Worm (Caenorhabditis elegans): ENCODE measurements around the gene oig-3.
"Not testable (repeated sequence)": the region's sequence is repeated elsewhere in the genome, so short reads cannot be mapped to it uniquely, and the experiment has no call there.

The oig-3 gene

ce11 chrV:14741233-14741632 is 11.8 kb downstream of the oig-3 start, which contains the start of gene Y50E8A.6:
Y50E8A.6 (minus strand) TSS chrV:14741333.
- TF ChIP-seq ceh-36 (tag; optimal IDR thresholded peaks at IDR 0.05) (no peak), tbx-11 (GFP tag; IDR thresholded peaks at IDR 0.05) (no peak), tra-4 (tag; optimal IDR thresholded peaks at IDR 0.05) (no peak), hnd-1 (tag; optimal IDR thresholded peaks at IDR 0.05) (no peak), B0310.2 (tag; optimal IDR thresholded peaks at IDR 0.05) (no peak), aly-1 (tag; optimal IDR thresholded peaks at IDR 0.05) (no peak), flt-1 (GFP tag; IDR thresholded peaks at IDR 0.05) (no peak), scrt-1 (GFP tag; IDR thresholded peaks at IDR 0.05) (no peak), F13C5.2 (tag; optimal IDR thresholded peaks at IDR 0.05) (no peak), ets-7 (tag; optimal IDR thresholded peaks at IDR 0.05) (no peak), ama-1 (optimal IDR thresholded peaks at IDR 0.05) (no peak), pes-1 (GFP tag; IDR thresholded peaks at IDR 0.05) (no peak), hmg-4 (GFP tag; optimal IDR thresholded peaks at IDR 0.05) (no peak), tbx-37 (GFP tag; conservative IDR thresholded peaks at IDR 0.05) (no peak), hmbx-1 (tag; optimal IDR thresholded peaks at IDR 0.05) (no peak)

- TF ChIP-seq F13C5.2 (tag; optimal IDR thresholded peaks at IDR 0.05) (no peak), tbx-37 (GFP tag; conservative IDR thresholded peaks at IDR 0.05) (no peak), tra-4 (tag; optimal IDR thresholded peaks at IDR 0.05) (no peak), pes-1 (GFP tag; IDR thresholded peaks at IDR 0.05) (no peak), B0310.2 (tag; optimal IDR thresholded peaks at IDR 0.05) (no peak), ceh-36 (tag; optimal IDR thresholded peaks at IDR 0.05) (no peak), ceh-13 (GFP tag; optimal IDR thresholded peaks at IDR 0.05) (no peak), hmbx-1 (tag; optimal IDR thresholded peaks at IDR 0.05) (no peak), hmg-4 (GFP tag; optimal IDR thresholded peaks at IDR 0.05) (no peak), aly-1 (tag; optimal IDR thresholded peaks at IDR 0.05) (no peak), sea-1 (GFP tag; conservative IDR thresholded peaks at IDR 0.05) (no peak), scrt-1 (GFP tag; IDR thresholded peaks at IDR 0.05) (no peak), flt-1 (GFP tag; IDR thresholded peaks at IDR 0.05) (no peak), ets-7 (tag; optimal IDR thresholded peaks at IDR 0.05) (no peak), ama-1 (optimal IDR thresholded peaks at IDR 0.05) (no peak), tbx-11 (GFP tag; IDR thresholded peaks at IDR 0.05) (no peak), hnd-1 (tag; optimal IDR thresholded peaks at IDR 0.05) (no peak)
Observed at ce11 chrV:14744824-14745223, 15.4 kb downstream of the oig-3 start.

- TF ChIP-seq pes-1 (GFP tag; IDR thresholded peaks at IDR 0.05) (no peak), hmg-4 (GFP tag; optimal IDR thresholded peaks at IDR 0.05) (no peak), hnd-1 (tag; optimal IDR thresholded peaks at IDR 0.05) (no peak), F13C5.2 (tag; optimal IDR thresholded peaks at IDR 0.05) (no peak), ceh-36 (tag; optimal IDR thresholded peaks at IDR 0.05) (no peak), tbx-37 (GFP tag; conservative IDR thresholded peaks at IDR 0.05) (no peak), ceh-13 (GFP tag; optimal IDR thresholded peaks at IDR 0.05) (no peak)
Observed at ce11 chrV:14746975-14747374, 17.5 kb downstream of the oig-3 start.

ce11 chrV:14748608-14749137 is 19.2 kb downstream of the oig-3 start, which contains the start of the genes lipl-8 and Y50E8A.22:
lipl-8 (minus strand) TSS chrV:14748708.
Y50E8A.22 (minus strand) TSS chrV:14749087.
- no peak for TF ChIP-seq sea-1 (GFP tag; conservative IDR thresholded peaks at IDR 0.05)
- TF ChIP-seq B0310.2 (tag; optimal IDR thresholded peaks at IDR 0.05), result no peak
- no peak for TF ChIP-seq aly-1 (tag; optimal IDR thresholded peaks at IDR 0.05)
- no peak for TF ChIP-seq hnd-1 (tag; optimal IDR thresholded peaks at IDR 0.05)
- no peak for TF ChIP-seq F13C5.2 (tag; optimal IDR thresholded peaks at IDR 0.05)
- no peak for TF ChIP-seq hmbx-1 (tag; optimal IDR thresholded peaks at IDR 0.05)
- no peak for TF ChIP-seq ceh-13 (GFP tag; optimal IDR thresholded peaks at IDR 0.05)
- TF ChIP-seq tbx-37 (GFP tag; conservative IDR thresholded peaks at IDR 0.05), result no peak
- TF ChIP-seq flt-1 (GFP tag; IDR thresholded peaks at IDR 0.05), result no peak
- TF ChIP-seq scrt-1 (GFP tag; IDR thresholded peaks at IDR 0.05), result no peak
- no peak for TF ChIP-seq hmg-4 (GFP tag; optimal IDR thresholded peaks at IDR 0.05)
- no peak for TF ChIP-seq ets-7 (tag; optimal IDR thresholded peaks at IDR 0.05)
- TF ChIP-seq ama-1 (optimal IDR thresholded peaks at IDR 0.05), result no peak
- no peak for TF ChIP-seq tra-4 (tag; optimal IDR thresholded peaks at IDR 0.05)
- no peak for TF ChIP-seq tbx-11 (GFP tag; IDR thresholded peaks at IDR 0.05)

ce11 chrV:14750357-14750756 is 20.9 kb downstream of the oig-3 start, which contains the start of gene nspa-10:
nspa-10 (minus strand) TSS chrV:14750457.
- TF ChIP-seq tra-4 (tag; optimal IDR thresholded peaks at IDR 0.05); ceh-13 (GFP tag; optimal IDR thresholded peaks at IDR 0.05); flt-1 (GFP tag; IDR thresholded peaks at IDR 0.05): not testable (repeated sequence)

- TF ChIP-seq ets-7 (tag; optimal IDR thresholded peaks at IDR 0.05) (no peak), ama-1 (optimal IDR thresholded peaks at IDR 0.05) (no peak), F13C5.2 (tag; optimal IDR thresholded peaks at IDR 0.05) (no peak), tbx-11 (GFP tag; IDR thresholded peaks at IDR 0.05) (no peak), sea-1 (GFP tag; conservative IDR thresholded peaks at IDR 0.05) (no peak), ceh-13 (GFP tag; optimal IDR thresholded peaks at IDR 0.05) (no peak), ceh-36 (tag; optimal IDR thresholded peaks at IDR 0.05) (no peak), pes-1 (GFP tag; IDR thresholded peaks at IDR 0.05) (no peak), scrt-1 (GFP tag; IDR thresholded peaks at IDR 0.05) (no peak)
Observed at ce11 chrV:14762563-14762962, 33.1 kb downstream of the oig-3 start.

- TF ChIP-seq flt-1 (GFP tag; IDR thresholded peaks at IDR 0.05), result no peak
- TF ChIP-seq ama-1 (optimal IDR thresholded peaks at IDR 0.05), result no peak
- no peak for TF ChIP-seq F13C5.2 (tag; optimal IDR thresholded peaks at IDR 0.05)
- no peak for TF ChIP-seq pes-1 (GFP tag; IDR thresholded peaks at IDR 0.05)
- TF ChIP-seq B0310.2 (tag; optimal IDR thresholded peaks at IDR 0.05), result no peak
- no peak for TF ChIP-seq hmg-4 (GFP tag; optimal IDR thresholded peaks at IDR 0.05)
- no peak for TF ChIP-seq hnd-1 (tag; optimal IDR thresholded peaks at IDR 0.05)
- TF ChIP-seq ets-7 (tag; optimal IDR thresholded peaks at IDR 0.05), result no peak
- TF ChIP-seq ceh-36 (tag; optimal IDR thresholded peaks at IDR 0.05), result no peak
- no peak for TF ChIP-seq ceh-13 (GFP tag; optimal IDR thresholded peaks at IDR 0.05)
- TF ChIP-seq tbx-11 (GFP tag; IDR thresholded peaks at IDR 0.05), result no peak
- TF ChIP-seq tbx-37 (GFP tag; conservative IDR thresholded peaks at IDR 0.05), result no peak
- TF ChIP-seq scrt-1 (GFP tag; IDR thresholded peaks at IDR 0.05), result no peak
Observed at ce11 chrV:14763582-14763981, 34.1 kb downstream of the oig-3 start.
